Worm (Caenorhabditis elegans) whole organism, L1 larva: ENCODE data around the gene rab-19.

Experiments
- C04F5.9 ChIP-seq: sonication (generic microtip); optimal IDR thresholded peaks from 2 replicates; lab custom pipeline; 2016; ENCODE audit warnings: missing genetic modification characterization, missing compliant biosample characterization
- C34B4.2 ChIP-seq: sonication (generic microtip); optimal IDR thresholded peaks from 2 replicates; lab custom pipeline; 2017; ENCODE audit warnings: mild to moderate bottlenecking, missing genetic modification characterization, missing compliant biosample characterization
- F16B12.6 ChIP-seq: fragments of 150-350 bp; optimal IDR thresholded peaks from 2 replicates; lab custom pipeline; 2014; ENCODE audit warnings: missing biosample characterization, missing genetic modification characterization
- Y116A8C.19 ChIP-seq: sonication (generic microtip); optimal IDR thresholded peaks from 2 replicates; lab custom pipeline; 2016; ENCODE audit warnings: missing compliant biosample characterization, missing genetic modification characterization, borderline replicate concordance
- aha-1 ChIP-seq: fragments of 150-350 bp; optimal IDR thresholded peaks from 2 replicates; lab custom pipeline; 2014; ENCODE audit warnings: missing biosample characterization, missing genetic modification characterization
- aly-2 ChIP-seq: fragments of 150-350 bp; optimal IDR thresholded peaks from 2 replicates; lab custom pipeline; 2014; ENCODE audit warnings: missing biosample characterization, missing genetic modification characterization
- ama-1 ChIP-seq: fragments of 150-350 bp; optimal IDR thresholded peaks from 2 replicates; lab custom pipeline; 2014
- blmp-1 ChIP-seq: fragments of 150-350 bp; optimal IDR thresholded peaks from 2 replicates; lab custom pipeline; 2014; ENCODE audit warnings: missing biosample characterization, missing genetic modification characterization
- ceh-8 ChIP-seq: fragments of 200-800 bp; sonication (Bioruptor generic); optimal IDR thresholded peaks from 2 replicates; lab custom pipeline; 2018; ENCODE audit warnings: mild to moderate bottlenecking, missing genetic modification characterization, moderate library complexity, missing compliant biosample characterization
- ceh-82 ChIP-seq, 3 experiments: fragments of 150-350 bp in 1 of 3; sonication (generic microtip) in 2 of 3; optimal IDR thresholded peaks; 2 replicates each; lab custom pipeline; 2014 to 2017; ENCODE audit warnings: missing biosample characterization in 3 of 3, missing genetic modification characterization in 3 of 3
- efl-1 ChIP-seq, 4 experiments: fragments of 150-350 bp; optimal IDR thresholded peaks in 3 of 4; peaks in 1 of 4; 1 replicate in 1 of 4; 2 replicates in 3 of 4; lab custom pipeline; 2014; ENCODE audit warnings: missing biosample characterization in 2 of 4, missing genetic modification characterization in 2 of 4, missing genetic modification reagents in 2 of 4
- efl-3 ChIP-seq: fragments of 200-800 bp; sonication (Bioruptor generic); optimal IDR thresholded peaks from 2 replicates; lab custom pipeline; 2018; ENCODE audit warnings: mild to moderate bottlenecking, missing genetic modification characterization, missing compliant biosample characterization
- egl-27 ChIP-seq, 2 experiments: fragments of 150-350 bp in 1 of 2; sonication (generic microtip); optimal IDR thresholded peaks; 3 replicates each; lab custom pipeline; 2017 to 2018; ENCODE audit warnings: missing biosample characterization in 2 of 2, missing genetic modification characterization in 2 of 2, missing genetic modification reagents in 2 of 2
- elt-2 ChIP-seq: sonication (generic microtip); optimal IDR thresholded peaks from 2 replicates; lab custom pipeline; 2016; ENCODE audit warnings: missing genetic modification characterization, mild to moderate bottlenecking, inconsistent platforms, missing compliant biosample characterization, missing genetic modification reagents
- ets-5 ChIP-seq: fragments of 200-800 bp; sonication (Bioruptor generic); IDR thresholded peaks from 2 replicates; pipeline ENCODE4 v1.3.6; 2022; ENCODE audit warnings: missing genetic modification characterization, missing compliant biosample characterization
- fkh-10 ChIP-seq: sonication (generic microtip); optimal IDR thresholded peaks from 2 replicates; lab custom pipeline; 2017; ENCODE audit warnings: missing biosample characterization, missing genetic modification reagents, missing genetic modification characterization
- fkh-4 ChIP-seq: sonication (generic microtip); optimal IDR thresholded peaks from 2 replicates; lab custom pipeline; 2016; ENCODE audit warnings: missing compliant biosample characterization, missing genetic modification characterization, borderline replicate concordance
- fkh-8 ChIP-seq: sonication (generic microtip); optimal IDR thresholded peaks from 2 replicates; lab custom pipeline; 2016; ENCODE audit warnings: mild to moderate bottlenecking, missing genetic modification characterization, missing compliant biosample characterization
- hlh-4 ChIP-seq: sonication (generic microtip); optimal IDR thresholded peaks from 2 replicates; lab custom pipeline; 2016; ENCODE audit warnings: mild to moderate bottlenecking, missing genetic modification characterization, missing compliant biosample characterization
- hpl-2 ChIP-seq: fragments of 150-350 bp; optimal IDR thresholded peaks from 2 replicates; lab custom pipeline; 2014; ENCODE audit warnings: missing biosample characterization, missing genetic modification reagents, missing genetic modification characterization
- irx-1 ChIP-seq: sonication (generic microtip); optimal IDR thresholded peaks from 2 replicates; lab custom pipeline; 2016; ENCODE audit warnings: missing genetic modification characterization, missing compliant biosample characterization
- jun-1 ChIP-seq: fragments of 150-350 bp; optimal IDR thresholded peaks from 2 replicates; lab custom pipeline; 2014; ENCODE audit warnings: missing biosample characterization, missing genetic modification reagents, missing genetic modification characterization
- lin-14 ChIP-seq: fragments of 200-800 bp; sonication (Bioruptor generic); optimal IDR thresholded peaks from 2 replicates; lab custom pipeline; 2018; ENCODE audit warnings: mild to moderate bottlenecking, missing genetic modification characterization, moderate library complexity, missing compliant biosample characterization
- lin-15B ChIP-seq: fragments of 150-350 bp; sonication (generic microtip); optimal IDR thresholded peaks from 3 replicates; lab custom pipeline; 2014; ENCODE audit warnings: missing biosample characterization, missing genetic modification characterization
- lin-35 ChIP-seq, 2 experiments: fragments of 150-350 bp; optimal IDR thresholded peaks; 2 replicates each; lab custom pipeline; 2014; ENCODE audit warnings: missing biosample characterization in 2 of 2, missing genetic modification characterization in 2 of 2, missing genetic modification reagents in 2 of 2
- lir-3 ChIP-seq: sonication (generic microtip); optimal IDR thresholded peaks from 2 replicates; lab custom pipeline; 2016; ENCODE audit warnings: mild to moderate bottlenecking, missing genetic modification characterization, moderate library complexity, missing compliant biosample characterization; ENCODE audit not compliant: poor library complexity
- lsy-2 ChIP-seq, 2 experiments: fragments of 150-350 bp; optimal IDR thresholded peaks; 2 replicates each; lab custom pipeline; 2014; ENCODE audit warnings: missing biosample characterization in 2 of 2, missing genetic modification characterization in 2 of 2
- mdl-1 ChIP-seq, 2 experiments: fragments of 150-350 bp; optimal IDR thresholded peaks; 2 replicates each; lab custom pipeline; 2014 to 2017; ENCODE audit warnings: missing biosample characterization in 2 of 2, missing genetic modification characterization in 2 of 2, inconsistent platforms in 1 of 2
- mef-2 ChIP-seq: fragments of 150-350 bp; optimal IDR thresholded peaks from 2 replicates; lab custom pipeline; 2014; ENCODE audit warnings: missing biosample characterization, missing genetic modification characterization
- mep-1 ChIP-seq: fragments of 150-350 bp; optimal IDR thresholded peaks from 2 replicates; lab custom pipeline; 2014; ENCODE audit warnings: missing biosample characterization, missing genetic modification characterization
- nhr-11 ChIP-seq: fragments of 150-350 bp; optimal IDR thresholded peaks from 2 replicates; lab custom pipeline; 2014; ENCODE audit warnings: missing biosample characterization, missing genetic modification characterization
- nhr-12 ChIP-seq: sonication (generic microtip); optimal IDR thresholded peaks from 2 replicates; lab custom pipeline; 2017; ENCODE audit warnings: missing biosample characterization, missing genetic modification characterization
- nhr-19 ChIP-seq: fragments of 200-800 bp; sonication (Bioruptor generic); conservative IDR thresholded peaks from 2 replicates; pipeline ENCODE4 v1.3.6; 2022; ENCODE audit warnings: missing genetic modification characterization, missing compliant biosample characterization
- nhr-20 ChIP-seq: sonication (generic microtip); optimal IDR thresholded peaks from 2 replicates; lab custom pipeline; 2016; ENCODE audit warnings: mild to moderate bottlenecking, missing genetic modification characterization, missing compliant biosample characterization
- nhr-47 ChIP-seq: sonication (generic microtip); optimal IDR thresholded peaks from 2 replicates; lab custom pipeline; 2016; ENCODE audit warnings: mild to moderate bottlenecking, missing genetic modification characterization, moderate library complexity, missing compliant biosample characterization
- nhr-76 ChIP-seq: sonication (generic microtip); optimal IDR thresholded peaks from 2 replicates; lab custom pipeline; 2017; ENCODE audit warnings: missing biosample characterization, missing genetic modification characterization
- nhr-90 ChIP-seq: sonication (generic microtip); optimal IDR thresholded peaks from 2 replicates; lab custom pipeline; 2016; ENCODE audit warnings: mild to moderate bottlenecking, missing genetic modification characterization, missing compliant biosample characterization; ENCODE audit not compliant: poor library complexity
- pax-3 ChIP-seq: fragments of 200-800 bp; sonication (Bioruptor generic); optimal IDR thresholded peaks from 2 replicates; lab custom pipeline; 2018; ENCODE audit warnings: mild to moderate bottlenecking, missing genetic modification characterization, moderate library complexity, missing compliant biosample characterization
- rnt-1 ChIP-seq: sonication (generic microtip); optimal IDR thresholded peaks from 2 replicates; lab custom pipeline; 2016; ENCODE audit warnings: mild to moderate bottlenecking, missing genetic modification characterization, moderate library complexity, missing compliant biosample characterization
- snu-23 ChIP-seq: sonication (generic microtip); optimal IDR thresholded peaks from 2 replicates; lab custom pipeline; 2016; ENCODE audit warnings: missing genetic modification characterization, missing compliant biosample characterization
- sox-4 ChIP-seq: sonication (generic microtip); optimal IDR thresholded peaks from 2 replicates; lab custom pipeline; 2016; ENCODE audit warnings: missing genetic modification characterization, missing compliant biosample characterization
- sptf-1 ChIP-seq: fragments of 150-350 bp; optimal IDR thresholded peaks from 2 replicates; lab custom pipeline; 2014; ENCODE audit warnings: missing biosample characterization, missing genetic modification characterization
- sup-37 ChIP-seq: fragments of 200-800 bp; sonication (Bioruptor generic); optimal IDR thresholded peaks from 2 replicates; lab custom pipeline; 2018; ENCODE audit warnings: mild to moderate bottlenecking, missing genetic modification characterization, missing compliant biosample characterization
- tbx-2 ChIP-seq: sonication (generic microtip); optimal IDR thresholded peaks from 2 replicates; lab custom pipeline; 2016; ENCODE audit warnings: missing genetic modification characterization, missing compliant biosample characterization
- tlp-1 ChIP-seq: fragments of 150-350 bp; optimal IDR thresholded peaks from 2 replicates; lab custom pipeline; 2014; ENCODE audit warnings: missing biosample characterization, missing genetic modification characterization
- unc-130 ChIP-seq: fragments of 150-350 bp; optimal IDR thresholded peaks from 2 replicates; lab custom pipeline; 2017; ENCODE audit warnings: missing biosample characterization, missing genetic modification characterization, inconsistent platforms
- unc-98 ChIP-seq: fragments of 200-800 bp; sonication (Bioruptor generic); IDR thresholded peaks from 2 replicates; pipeline ENCODE4 v1.3.6; 2022; ENCODE audit warnings: missing genetic modification characterization, missing compliant biosample characterization
- xbp-1 ChIP-seq: sonication (generic microtip); optimal IDR thresholded peaks from 2 replicates; lab custom pipeline; 2016; ENCODE audit warnings: missing genetic modification characterization, missing compliant biosample characterization
- zag-1 ChIP-seq: fragments of 150-350 bp; optimal IDR thresholded peaks from 2 replicates; lab custom pipeline; 2014; ENCODE audit warnings: missing biosample characterization, missing genetic modification characterization
- zip-4 ChIP-seq: fragments of 200-800 bp; sonication (Bioruptor generic); optimal IDR thresholded peaks from 2 replicates; lab custom pipeline; 2018; ENCODE audit warnings: mild to moderate bottlenecking, missing genetic modification characterization, moderate library complexity, missing compliant biosample characterization
- ztf-11 ChIP-seq, 2 experiments: sonication (generic microtip); optimal IDR thresholded peaks; 2 replicates each; lab custom pipeline; 2016 to 2017; ENCODE audit warnings: missing genetic modification characterization in 2 of 2, missing biosample characterization in 1 of 2, missing compliant biosample characterization in 1 of 2
- ztf-4 ChIP-seq: fragments of 150-350 bp; optimal IDR thresholded peaks from 2 replicates; lab custom pipeline; 2014; ENCODE audit warnings: missing biosample characterization, missing genetic modification characterization

rab-19 gene

ce11 chrIV:13383763-13384436 lies at the start of gene rab-19:
rab-19 (minus strand) TSS chrIV:13384386.
- TF ChIP-seq efl-3 (GFP tag; lab: Kevin White, UChicago) (no peak), irx-1 (tag; lab: Kevin White, UChicago) (no peak), unc-130 (tag; lab: Kevin White, UChicago) (no peak), blmp-1 (tag; lab: Kevin White, UChicago) (no peak), tbx-2 (tag; lab: Kevin White, UChicago) (no peak), C34B4.2 (tag; lab: Kevin White, UChicago) (no peak), aly-2 (tag; lab: Kevin White, UChicago) (no peak), lsy-2 (tag; optimal IDR thresholded peaks at IDR 0.05; lab: Kevin White, UChicago) (peak; percentile 1 to 23), fkh-10 (GFP tag; lab: Kevin White, UChicago) (no peak), hlh-4 (tag; lab: Kevin White, UChicago) (no peak), jun-1 (tag; lab: Kevin White, UChicago) (no peak), mep-1 (tag; lab: Kevin White, UChicago) (no peak), snu-23 (GFP tag; lab: Kevin White, UChicago) (peak; percentile 42), lin-15B (no peak), sup-37 (no peak), nhr-20 (tag; lab: Kevin White, UChicago) (no peak), rnt-1 (tag; lab: Kevin White, UChicago) (no peak), sox-4 (tag; lab: Kevin White, UChicago) (no peak), xbp-1 (tag; lab: Kevin White, UChicago) (peak; percentile 14), aha-1 (tag; lab: Kevin White, UChicago) (no peak), zip-4 (no peak), hpl-2 (no peak), efl-1 (optimal IDR thresholded peaks at IDR 0.05; lab: Kevin White, UChicago) (peak; percentile 19 to 28), efl-1 (GFP tag; optimal IDR thresholded peaks at IDR 0.05 in 1 of 2; lab: Kevin White, UChicago) (peak in 1 of 2 experiments; percentile 9), lin-14 (GFP tag; lab: Kevin White, UChicago) (no peak), pax-3 (tag; lab: Kevin White, UChicago) (no peak), sptf-1 (tag; lab: Kevin White, UChicago) (no peak), lin-35 (GFP tag; optimal IDR thresholded peaks at IDR 0.05; lab: Kevin White, UChicago) (peak in 1 of 2 experiments; percentile 30), zag-1 (tag; lab: Kevin White, UChicago) (no peak), unc-98 (GFP tag; lab: Robert Waterston, UW) (no peak), fkh-8 (tag; lab: Kevin White, UChicago) (peak; percentile 26), ama-1 (no peak), egl-27 (tag; optimal IDR thresholded peaks at IDR 0.05; lab: Kevin White, UChicago) (no peak), Y116A8C.19 (tag; lab: Kevin White, UChicago) (no peak), nhr-11 (no peak), F16B12.6 (tag; lab: Kevin White, UChicago) (no peak), ceh-82 (tag; optimal IDR thresholded peaks at IDR 0.05; lab: Kevin White, UChicago) (peak in 2 of 3 experiments; percentile 22 to 43), ztf-4 (tag; lab: Kevin White, UChicago) (no peak), nhr-47 (tag; lab: Kevin White, UChicago) (peak; percentile 17), C04F5.9 (tag; lab: Kevin White, UChicago) (no peak), mdl-1 (tag; optimal IDR thresholded peaks at IDR 0.05; lab: Kevin White, UChicago) (no peak), elt-2 (no peak), fkh-4 (tag; lab: Kevin White, UChicago) (no peak), ceh-8 (no peak), mef-2 (no peak), nhr-12 (tag; lab: Kevin White, UChicago) (no peak), nhr-19 (GFP tag; lab: Robert Waterston, UW) (no peak), lir-3 (tag; lab: Kevin White, UChicago) (no peak), tlp-1 (tag; lab: Kevin White, UChicago) (no peak), nhr-90 (tag; lab: Kevin White, UChicago) (no peak), ets-5 (GFP tag; lab: Robert Waterston, UW) (no peak), ztf-11 (tag; optimal IDR thresholded peaks at IDR 0.05; lab: Kevin White, UChicago) (no peak), nhr-76 (tag; lab: Kevin White, UChicago) (no peak)
